Fruit fly (Drosophila melanogaster): ENCODE results near the gene Trs33.

Trs33 gene

DNA sequence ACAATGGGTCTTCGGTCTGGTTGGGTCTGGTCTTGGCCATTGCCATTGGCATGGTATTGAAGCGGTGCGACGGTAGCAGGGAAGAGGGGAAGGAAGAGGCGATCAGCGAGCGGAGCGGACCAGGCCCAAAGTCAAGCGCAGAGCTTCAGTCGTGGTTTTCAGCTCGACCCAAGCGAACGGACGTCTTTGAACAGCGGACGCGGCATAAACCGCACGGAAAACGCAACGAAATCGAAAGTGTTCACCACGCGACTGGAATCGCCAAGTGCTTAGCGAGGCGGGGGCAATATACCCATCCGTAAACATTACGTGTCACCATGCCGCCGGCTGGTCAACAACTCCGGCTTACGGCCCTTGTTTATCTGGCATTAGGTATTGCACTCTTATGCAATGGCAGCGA, 34.5 kb downstream of the Trs33 start, which contains the start of gene CG14866 (continued):
- TF ChIP-seq CG10267 (tag; optimal IDR thresholded peaks at IDR 0.05) (no peak), HLH3B (GFP tag; IDR thresholded peaks at IDR 0.05) (peak; percentile 8; the same call in 1 of the 2 replicates), CG11247 (GFP tag; IDR thresholded peaks at IDR 0.05) (no peak), seq (GFP tag; IDR thresholded peaks at IDR 0.05) (no peak), CG17829 (tag; optimal IDR thresholded peaks at IDR 0.05) (no peak), MBD-R2 (GFP tag; IDR thresholded peaks at IDR 0.05) (peak; percentile 12; the same call in 1 of the 2 replicates), CG3281 (GFP tag; optimal IDR thresholded peaks at IDR 0.05) (no peak), CG30403 (GFP tag; optimal IDR thresholded peaks at IDR 0.05) (no peak), fd3F (GFP tag; optimal IDR thresholded peaks at IDR 0.05) (no peak), CG2129 (GFP tag; IDR thresholded peaks at IDR 0.05; ENCODE audit: partially characterized antibody) (no peak), Abd-B (GFP tag; optimal IDR thresholded peaks at IDR 0.05) (no peak), CG1792 (GFP tag; optimal IDR thresholded peaks at IDR 0.05) (no peak), nmo (GFP tag; optimal IDR thresholded peaks at IDR 0.05) (no peak), Drgx (GFP tag; IDR thresholded peaks at IDR 0.05) (0 out of 2 replicates have a peak, but pooled peaks have one; percentile 2)

DNA sequence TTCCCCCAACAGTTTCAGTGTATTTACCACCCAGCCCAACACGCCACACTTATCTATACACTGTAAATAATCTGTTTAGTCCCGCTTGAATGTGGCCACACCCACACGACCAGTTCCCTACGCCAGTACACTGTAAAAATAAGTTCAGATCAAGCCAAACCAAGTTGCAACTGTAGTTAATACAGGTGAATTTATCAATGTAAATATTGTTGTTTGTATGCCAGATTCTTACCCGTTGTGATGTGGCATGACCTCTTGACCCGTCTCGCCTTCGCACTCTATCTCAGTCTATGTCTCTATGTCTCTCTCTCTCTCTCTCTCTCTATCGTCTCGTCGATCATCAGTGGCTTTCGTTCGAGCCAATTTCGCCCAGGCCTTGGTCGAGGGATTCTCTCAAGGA, 37.0 kb downstream of the Trs33 start:
- TF ChIP-seq zf30C (GFP tag; optimal IDR thresholded peaks at IDR 0.05) = peak; percentile 28
- TF ChIP-seq wek (GFP tag; optimal IDR thresholded peaks at IDR 0.05) = no peak
- TF ChIP-seq Med (GFP tag) = peak; percentile 22
- TF ChIP-seq CG11504 (tag; optimal IDR thresholded peaks at IDR 0.05) = no peak
- peak; percentile 22 for TF ChIP-seq CG1832 (GFP tag; optimal IDR thresholded peaks at IDR 0.05)
- TF ChIP-seq Hr78 (GFP tag; optimal IDR thresholded peaks at IDR 0.05) = peak in 1 of 2 experiments; percentile 96
- TF ChIP-seq Ets65A (GFP tag) = peak; percentile 66

dm6 chr3R:15310695-15311094, 40.1 kb downstream of the Trs33 start:
- TF ChIP-seq hb (GFP tag; IDR thresholded peaks at IDR 0.05; ENCODE audit: partially characterized antibody) (no peak), sens (GFP tag) (peak; percentile 23), sd (tag; optimal IDR thresholded peaks at IDR 0.05) (peak; percentile 36), dpn (GFP tag; optimal IDR thresholded peaks at IDR 0.05) (peak in 1 of 2 experiments; percentile 17), Med (GFP tag) (no peak), kah (GFP tag; optimal IDR thresholded peaks at IDR 0.05) (peak; percentile 76), Fer1 (GFP tag; optimal IDR thresholded peaks at IDR 0.05) (no peak), ci (GFP tag; IDR thresholded peaks at IDR 0.05) (0 out of 3 replicates have a peak, but pooled peaks have one; percentile 6), CG31224 (GFP tag; IDR thresholded peaks at IDR 0.05) (no peak), cg (GFP tag; optimal IDR thresholded peaks at IDR 0.05) (peak; percentile 63), vvl (GFP tag; IDR thresholded peaks at IDR 0.05) (0 out of 2 replicates have a peak, but pooled peaks have one; percentile 8)

dm6 chr3R:15309924-15310323, 40.9 kb downstream of the Trs33 start, which contains the start of gene Tm2:
TSS of gene Tm2 (plus strand) at chr3R:15310193.
- TF ChIP-seq CG1603 (tag; optimal IDR thresholded peaks at IDR 0.05) = no peak
- 0 out of 3 replicates have a peak, but pooled peaks have one; percentile 27 for TF ChIP-seq z (GFP tag; IDR thresholded peaks at IDR 0.05)
- TF ChIP-seq Pdp1 (GFP tag; optimal IDR thresholded peaks at IDR 0.05) = peak in 1 of 2 experiments; percentile 54
- TF ChIP-seq sd (tag; optimal IDR thresholded peaks at IDR 0.05) = peak; percentile 1
- no peak for TF ChIP-seq CG12155 (GFP tag; optimal IDR thresholded peaks at IDR 0.05)
- no peak for TF ChIP-seq wor (GFP tag; IDR thresholded peaks at IDR 0.05)
- no peak for TF ChIP-seq slbo (GFP tag; IDR thresholded peaks at IDR 0.05)
- TF ChIP-seq dysf (GFP tag; IDR thresholded peaks at IDR 0.05) = no peak
- TF ChIP-seq CG32532 (GFP tag; IDR thresholded peaks at IDR 0.05) = no peak
- TF ChIP-seq Fer1 (GFP tag; optimal IDR thresholded peaks at IDR 0.05) = no peak
- no peak for TF ChIP-seq Kr (GFP tag; optimal IDR thresholded peaks at IDR 0.05)
- peak; percentile 66 for TF ChIP-seq cg (GFP tag; optimal IDR thresholded peaks at IDR 0.05)
- peak; percentile 82 for TF ChIP-seq sens (GFP tag)
- TF ChIP-seq CG6175 (GFP tag; IDR thresholded peaks at IDR 0.05) = no peak
- peak; percentile 70 for TF ChIP-seq Med (GFP tag)
- 0 out of 2 replicates have a peak, but pooled peaks have one; percentile 15 for TF ChIP-seq CG32767 (GFP tag; IDR thresholded peaks at IDR 0.05)

Measured in whole organism, embryonic.